Worm (Caenorhabditis elegans) whole organism, L4 larva: ENCODE data around the gene K03A11.4.
A peak's percentile ranks its signal among the peaks of the same experiment; 100 is the strongest.

Experiments
- ceh-28 ChIP-seq: fragments of 150-350 bp; optimal IDR thresholded peaks from 2 replicates; lab custom pipeline; 2014; ENCODE audit warnings: missing biosample characterization, missing genetic modification reagents, missing genetic modification characterization
- ces-1 ChIP-seq: fragments of 150-350 bp; sonication (generic microtip); optimal IDR thresholded peaks from 4 replicates; lab custom pipeline; 2014; ENCODE audit warnings: missing biosample characterization, missing genetic modification reagents, missing genetic modification characterization
- hlh-11 ChIP-seq: fragments of 200-800 bp; sonication (Bioruptor generic); optimal IDR thresholded peaks from 2 replicates; lab custom pipeline; 2018; ENCODE audit warnings: mild to moderate bottlenecking, missing genetic modification characterization, missing compliant biosample characterization
- nhr-11 ChIP-seq: fragments of 150-350 bp; optimal IDR thresholded peaks from 2 replicates; lab custom pipeline; 2014; ENCODE audit warnings: missing biosample characterization, missing genetic modification characterization
- nhr-237 ChIP-seq: sonication (generic microtip); optimal IDR thresholded peaks from 2 replicates; lab custom pipeline; 2017; ENCODE audit warnings: missing biosample characterization, missing genetic modification characterization
- pha-4 ChIP-seq, 2 experiments: fragments of 150-350 bp in 1 of 2; fragments of 200-800 bp in 1 of 2; sonication (Bioruptor generic) in 1 of 2; IDR thresholded peaks in 1 of 2; optimal IDR thresholded peaks in 1 of 2; 2 replicates each; pipeline versions ENCODE4 v1.3.6 to Lab custom; 2014 to 2022; ENCODE audit warnings: missing genetic modification characterization in 2 of 2, missing genetic modification reagents in 2 of 2, missing biosample characterization in 1 of 2, missing compliant biosample characterization in 1 of 2
- saeg-2 ChIP-seq: fragments of 200-800 bp; sonication (Bioruptor generic); IDR thresholded peaks from 2 replicates; pipeline ENCODE4 v1.3.6; 2022; ENCODE audit warnings: missing genetic modification reagents, missing genetic modification characterization, missing compliant biosample characterization
- unc-39 ChIP-seq: sonication (generic microtip); optimal IDR thresholded peaks from 2 replicates; lab custom pipeline; 2017; ENCODE audit warnings: missing biosample characterization, missing genetic modification characterization
- unc-62 ChIP-seq, 3 experiments: fragments of 150-350 bp in 1 of 3; sonication (generic microtip); optimal IDR thresholded peaks in 2 of 3; peaks in 1 of 3; 1 replicate in 1 of 3; 2 replicates in 2 of 3; lab custom pipeline; 2014 to 2017; ENCODE audit warnings: missing biosample characterization in 3 of 3, missing genetic modification characterization in 3 of 3, missing genetic modification reagents in 3 of 3, missing genotype in 1 of 3
- ztf-7 ChIP-seq: fragments of 150-350 bp; optimal IDR thresholded peaks from 2 replicates; lab custom pipeline; 2014; ENCODE audit warnings: missing biosample characterization, missing genetic modification characterization

ce11 chrX:13108664-13109063, 30.7 kb downstream of the K03A11.4 start:
- TF ChIP-seq nhr-11 (tag; lab: Kevin White, UChicago) (no peak), nhr-237 (tag; lab: Kevin White, UChicago) (no peak), ceh-28 (tag; lab: Kevin White, UChicago) (no peak), unc-39 (tag; lab: Kevin White, UChicago) (no peak), unc-62 (GFP tag; optimal IDR thresholded peaks at IDR 0.05 in 1 of 2; lab: Kevin White, UChicago) (no peak), unc-62 (tag; optimal IDR thresholded peaks at IDR 0.05; lab: Kevin White, UChicago) (no peak), hlh-11 (tag; lab: Kevin White, UChicago) (peak; percentile 54), saeg-2 (GFP tag; lab: Robert Waterston, UW) (no peak), ces-1 (GFP tag; lab: Kevin White, UChicago) (no peak), ztf-7 (no peak), pha-4 (GFP tag; IDR thresholded peaks at IDR 0.05; lab: Robert Waterston, UW) (no peak), pha-4 (tag; optimal IDR thresholded peaks at IDR 0.05; lab: Kevin White, UChicago) (no peak)
